Fruit fly (Drosophila melanogaster): ENCODE measurements around the gene CG9643.

- TF ChIP-seq dmrt93B (GFP tag; optimal IDR thresholded peaks at IDR 0.05) = no peak
- no peak for TF ChIP-seq CrebA (GFP tag; optimal IDR thresholded peaks at IDR 0.05; ENCODE audit: borderline replicate concordance)
Observed at dm6 chr2L:2993236-2993635, 14.1 kb upstream of the CG9643 start.
